Fruit fly (Drosophila melanogaster): ENCODE results near the gene Irc.

- TF ChIP-seq CG8478 (optimal IDR thresholded peaks at IDR 0.05) (no peak), CTCF (optimal IDR thresholded peaks at IDR 0.05) (no peak)
Measured at dm6 chr3R:16980958-16981623, 21.6 kb upstream of the Irc start.
